Fruit fly (Drosophila melanogaster): ENCODE results near the gene Mnt.
A peak's percentile ranks its signal among the peaks of the same experiment; 100 is the strongest.

dm6 chrX:3746898-3747297, 75.3 kb downstream of the Mnt start:
- no peak for TF ChIP-seq usp (GFP tag; optimal IDR thresholded peaks at IDR 0.05)
- no peak for TF ChIP-seq CG6854 (GFP tag; optimal IDR thresholded peaks at IDR 0.05)
- TF ChIP-seq CG8478 (optimal IDR thresholded peaks at IDR 0.05), result no peak
- TF ChIP-seq ken (GFP tag; IDR thresholded peaks at IDR 0.05), result no peak
- TF ChIP-seq Lim3 (GFP tag; IDR thresholded peaks at IDR 0.05), result no peak
- TF ChIP-seq CG6813 (GFP tag; optimal IDR thresholded peaks at IDR 0.05), result no peak
- no peak for TF ChIP-seq D (optimal IDR thresholded peaks at IDR 0.05)
- no peak for TF ChIP-seq D (GFP tag; optimal IDR thresholded peaks at IDR 0.05)
- TF ChIP-seq CG7372 (GFP tag; IDR thresholded peaks at IDR 0.05), result no peak
- TF ChIP-seq CG11504 (tag; optimal IDR thresholded peaks at IDR 0.05), result peak; percentile 84
